Worm (Caenorhabditis elegans): Measurements from ENCODE around the gene bath-47.
"Not testable (repeated sequence)": the region's sequence is repeated elsewhere in the genome, so short reads cannot be mapped to it uniquely, and the experiment has no call there.

The bath-47 gene

ce11 chrII:1601507-1601906, at the start of gene bath-47:
bath-47 (plus strand) TSS chrII:1601811.
- TF ChIP-seq lin-15B (tag; optimal IDR thresholded peaks at IDR 0.05), result no peak
- no peak for TF ChIP-seq ztf-11 (tag; optimal IDR thresholded peaks at IDR 0.05)
- no peak for TF ChIP-seq jun-1 (tag; optimal IDR thresholded peaks at IDR 0.05)
- peak; percentile 59 for TF ChIP-seq elt-2 (tag; optimal IDR thresholded peaks at IDR 0.05)
- peak; percentile 36 for TF ChIP-seq pqm-1 (tag; optimal IDR thresholded peaks at IDR 0.05)

ce11 chrII:1556217-1556616, 45.4 kb upstream of the bath-47 start, which contains the start of the genes fbxb-54 and fbxb-50:
fbxb-54 (minus strand) TSS chrII:1556317.
fbxb-50 (plus strand) TSS chrII:1556443.
- not testable (repeated sequence) for TF ChIP-seq egl-5, skn-1, aly-2 (tag; optimal IDR thresholded peaks at IDR 0.05)

- TF ChIP-seq ceh-82 (tag; optimal IDR thresholded peaks at IDR 0.05) (no peak), nhr-28 (tag; optimal IDR thresholded peaks at IDR 0.05) (no peak), nhr-237 (tag; optimal IDR thresholded peaks at IDR 0.05) (no peak), unc-39 (tag; optimal IDR thresholded peaks at IDR 0.05) (no peak), nhr-11 (tag; optimal IDR thresholded peaks at IDR 0.05) (no peak), nfya-1 (tag; optimal IDR thresholded peaks at IDR 0.05; ENCODE audit: insufficient read depth) (no peak), lsy-12 (tag; optimal IDR thresholded peaks at IDR 0.05) (no peak), nhr-67 (tag; optimal IDR thresholded peaks at IDR 0.05) (no peak)
These were observed 40.8 kb upstream of the bath-47 start for ce11 chrII:1560839-1561238.

ce11 chrII:1561863-1562262, 39.7 kb upstream of the bath-47 start, which contains the start of gene K05F6.14:
K05F6.14 (plus strand) TSS chrII:1562163.
- no peak for TF ChIP-seq tbx-2 (tag; optimal IDR thresholded peaks at IDR 0.05)
- no peak for TF ChIP-seq ceh-82 (tag; optimal IDR thresholded peaks at IDR 0.05)
- TF ChIP-seq ceh-28 (tag; optimal IDR thresholded peaks at IDR 0.05), result no peak
- TF ChIP-seq hmg-11 (tag; optimal IDR thresholded peaks at IDR 0.05), result no peak
- no peak for TF ChIP-seq ZK546.5 (tag; optimal IDR thresholded peaks at IDR 0.05)
- no peak for TF ChIP-seq ztf-4 (tag; optimal IDR thresholded peaks at IDR 0.05)
- no peak for TF ChIP-seq jun-1 (tag; optimal IDR thresholded peaks at IDR 0.05)
- TF ChIP-seq zag-1 (tag; optimal IDR thresholded peaks at IDR 0.05), result no peak
- TF ChIP-seq daf-12 (tag; optimal IDR thresholded peaks at IDR 0.05), result no peak
- no peak for TF ChIP-seq elt-2 (tag; optimal IDR thresholded peaks at IDR 0.05)

ce11 chrII:1567646-1568045, 34.0 kb upstream of the bath-47 start, which contains the start of gene K05F6.8:
K05F6.8 (minus strand) TSS chrII:1567746.
- TF ChIP-seq lin-39 (tag; optimal IDR thresholded peaks at IDR 0.05) (no peak), snpc-4 (tag; optimal IDR thresholded peaks at IDR 0.05) (no peak), nhr-23 (tag; optimal IDR thresholded peaks at IDR 0.05) (no peak), tbx-2 (tag; optimal IDR thresholded peaks at IDR 0.05) (no peak)

ce11 chrII:1568214-1568613, 33.4 kb upstream of the bath-47 start, which contains the start of gene fbxb-49:
fbxb-49 (plus strand) TSS chrII:1568514.
- TF ChIP-seq mdl-1 (tag; optimal IDR thresholded peaks at IDR 0.05), result no peak
- no peak for TF ChIP-seq nhr-43 (tag; optimal IDR thresholded peaks at IDR 0.05; ENCODE audit: poor library complexity, severe bottlenecking)
- no peak for TF ChIP-seq lin-15B (tag; optimal IDR thresholded peaks at IDR 0.05)
- no peak for TF ChIP-seq fkh-10 (GFP tag; optimal IDR thresholded peaks at IDR 0.05)
- TF ChIP-seq skn-1 (tag; optimal IDR thresholded peaks at IDR 0.05), result no peak
- no peak for TF ChIP-seq lin-39 (tag; optimal IDR thresholded peaks at IDR 0.05)
- TF ChIP-seq elt-2 (tag; optimal IDR thresholded peaks at IDR 0.05), result no peak
- TF ChIP-seq jun-1 (tag; optimal IDR thresholded peaks at IDR 0.05), result no peak
- TF ChIP-seq ztf-4 (tag; optimal IDR thresholded peaks at IDR 0.05), result no peak
- no peak for TF ChIP-seq nhr-28 (tag; optimal IDR thresholded peaks at IDR 0.05)
- no peak for TF ChIP-seq unc-39 (tag; optimal IDR thresholded peaks at IDR 0.05)
- no peak for TF ChIP-seq ztf-11 (tag; optimal IDR thresholded peaks at IDR 0.05)
- no peak for TF ChIP-seq nhr-76 (tag; optimal IDR thresholded peaks at IDR 0.05)
- TF ChIP-seq nhr-25 (tag; optimal IDR thresholded peaks at IDR 0.05), result no peak
- TF ChIP-seq ceh-9 (tag; optimal IDR thresholded peaks at IDR 0.05), result no peak

All from whole organism, L3 larva.